Fruit fly (Drosophila melanogaster) whole organism, embryonic: ENCODE measurements around the gene MESR6.

Experiments used
- Ada2b ChIP-seq: fragments of 200-800 bp; sonication (Bioruptor generic); IDR thresholded peaks from 2 replicates; pipeline ENCODE4 v1.3.6; 2022; ENCODE audit warnings: missing biosample characterization, missing genetic modification characterization
- Antp ChIP-seq: fragments of 200-800 bp; sonication (Bioruptor generic); optimal IDR thresholded peaks from 3 replicates; lab custom pipeline; 2016; ENCODE audit warnings: missing biosample characterization, missing genetic modification characterization
- Atf6 ChIP-seq: fragments of 200-800 bp; sonication (Bioruptor generic); IDR thresholded peaks from 2 replicates; pipeline ENCODE4 v1.3.6; 2022; ENCODE audit warnings: missing biosample characterization, missing genetic modification characterization
- Awh ChIP-seq: fragments of 200-800 bp; sonication (Bioruptor generic); IDR thresholded peaks from 2 replicates; pipeline ENCODE4, ENCODE4 v1.3.6; 2022; ENCODE audit warnings: missing biosample characterization, missing genetic modification characterization
- BtbVII ChIP-seq: fragments of 200-800 bp; sonication (Bioruptor generic); optimal IDR thresholded peaks from 3 replicates; lab custom pipeline; 2017; ENCODE audit warnings: missing biosample characterization, mild to moderate bottlenecking, missing genetic modification characterization
- CG11093 ChIP-seq: fragments of 200-800 bp; sonication (Bioruptor generic); IDR thresholded peaks from 3 replicates; pipeline ENCODE4 v1.3.6; 2022; ENCODE audit warnings: missing biosample characterization, missing genetic modification characterization
- CG12236 ChIP-seq: fragments of 200-800 bp; sonication (Bioruptor generic); optimal IDR thresholded peaks from 2 replicates; lab custom pipeline; 2016; ENCODE audit warnings: missing biosample characterization, missing genetic modification characterization
- CG12299 ChIP-seq: fragments of 200-800 bp; sonication (Bioruptor generic); optimal IDR thresholded peaks from 2 replicates; lab custom pipeline; 2018; ENCODE audit warnings: missing biosample characterization, mild to moderate bottlenecking, missing genetic modification characterization
- CG12391 ChIP-seq: fragments of 200-800 bp; sonication (Bioruptor generic); optimal IDR thresholded peaks from 3 replicates; lab custom pipeline; 2018; ENCODE audit warnings: missing biosample characterization, mild to moderate bottlenecking, missing genetic modification characterization, moderate library complexity
- CG12659 ChIP-seq: fragments of 200-800 bp; sonication (Bioruptor generic); optimal IDR thresholded peaks from 3 replicates; lab custom pipeline; 2017; ENCODE audit warnings: mild to moderate bottlenecking, missing biosample characterization, missing genetic modification reagents, missing genetic modification characterization
- CG12942 ChIP-seq: fragments of 200-800 bp; sonication (Bioruptor generic); optimal IDR thresholded peaks from 3 replicates; lab custom pipeline; 2016; ENCODE audit warnings: missing biosample characterization, missing genetic modification characterization
- CG14014 ChIP-seq: fragments of 200-800 bp; sonication (Bioruptor generic); IDR thresholded peaks from 2 replicates; pipeline ENCODE4 v1.3.6; 2022; ENCODE audit warnings: missing biosample characterization, missing genetic modification characterization
- CG17912 ChIP-seq: fragments of 200-800 bp; sonication (Bioruptor generic); optimal IDR thresholded peaks from 2 replicates; lab custom pipeline; 2018; ENCODE audit warnings: missing biosample characterization, mild to moderate bottlenecking, missing genetic modification characterization
- CG2889 ChIP-seq: fragments of 200-800 bp; sonication (Bioruptor generic); IDR thresholded peaks from 3 replicates; pipeline ENCODE4 v1.3.6; 2022; ENCODE audit warnings: missing biosample characterization, missing genetic modification characterization
- CG4617 ChIP-seq: fragments of 200-800 bp; sonication (Bioruptor generic); optimal IDR thresholded peaks from 3 replicates; lab custom pipeline; 2016; ENCODE audit warnings: missing biosample characterization, missing genetic modification characterization, borderline replicate concordance
- CG6854 ChIP-seq: fragments of 200-800 bp; sonication (Bioruptor generic); optimal IDR thresholded peaks from 3 replicates; lab custom pipeline; 2017; ENCODE audit warnings: missing biosample characterization, mild to moderate bottlenecking, missing genetic modification characterization
- CG9727 ChIP-seq: fragments of 200-800 bp; sonication (Bioruptor generic); optimal IDR thresholded peaks from 3 replicates; lab custom pipeline; 2017; ENCODE audit warnings: missing biosample characterization, mild to moderate bottlenecking, missing genetic modification characterization
- CG9932 ChIP-seq: fragments of 200-800 bp; sonication (Bioruptor generic); IDR thresholded peaks from 2 replicates; pipeline ENCODE4 v1.3.6; 2022; ENCODE audit warnings: missing biosample characterization, missing genetic modification characterization
- Dp ChIP-seq: fragments of 200-800 bp; sonication (Bioruptor generic); optimal IDR thresholded peaks from 2 replicates; lab custom pipeline; 2018; ENCODE audit warnings: missing biosample characterization, mild to moderate bottlenecking, missing genetic modification characterization, moderate library complexity
- H15 ChIP-seq: fragments of 200-800 bp; sonication (Bioruptor generic); IDR thresholded peaks from 3 replicates; pipeline ENCODE4 v1.3.6; 2022; ENCODE audit warnings: missing biosample characterization, missing genetic modification characterization
- HLHmδ ChIP-seq: fragments of 200-800 bp; sonication (Bioruptor generic); optimal IDR thresholded peaks from 2 replicates; lab custom pipeline; 2018; ENCODE audit warnings: missing biosample characterization, mild to moderate bottlenecking, missing genetic modification characterization, moderate library complexity
- HmgZ ChIP-seq: fragments of 200-800 bp; sonication (Bioruptor generic); optimal IDR thresholded peaks from 2 replicates; lab custom pipeline; 2018; ENCODE audit warnings: missing biosample characterization, mild to moderate bottlenecking, missing genetic modification characterization
- Hr51 ChIP-seq, 2 experiments: fragments of 200-800 bp; sonication (Bioruptor generic); optimal IDR thresholded peaks; 2 replicates in 1 of 2; 3 replicates in 1 of 2; lab custom pipeline; 2016 to 2018; ENCODE audit warnings: missing biosample characterization in 2 of 2, missing genetic modification characterization in 2 of 2, mild to moderate bottlenecking in 1 of 2, moderate library complexity in 1 of 2
- Jarid2 ChIP-seq: fragments of 200-800 bp; sonication (Bioruptor generic); optimal IDR thresholded peaks from 3 replicates; lab custom pipeline; 2017; ENCODE audit warnings: mild to moderate bottlenecking, missing biosample characterization, missing genetic modification reagents, missing genetic modification characterization
- MBD-R2 ChIP-seq: fragments of 200-800 bp; sonication (Bioruptor generic); IDR thresholded peaks from 2 replicates; pipeline ENCODE4 v1.3.6; 2022; ENCODE audit warnings: missing biosample characterization, missing genetic modification characterization
- MESR4 ChIP-seq: fragments of 200-800 bp; sonication (Bioruptor generic); optimal IDR thresholded peaks from 2 replicates; lab custom pipeline; 2018; ENCODE audit warnings: missing biosample characterization, mild to moderate bottlenecking, missing genetic modification characterization, moderate library complexity
- Max ChIP-seq: fragments of 200-800 bp; sonication (Bioruptor generic); optimal IDR thresholded peaks from 2 replicates; lab custom pipeline; 2016; ENCODE audit warnings: missing biosample characterization, mild to moderate bottlenecking, missing genetic modification characterization
- Med ChIP-seq: fragments of 200-800 bp; sonication (Bioruptor generic); peaks from one replicate; lab custom pipeline; 2016; ENCODE audit warnings: missing biosample characterization, missing genetic modification characterization, mild to moderate bottlenecking, inconsistent platforms, moderate library complexity
- Mrtf ChIP-seq: fragments of 200-800 bp; sonication (Bioruptor generic); IDR thresholded peaks from 3 replicates; pipeline ENCODE4 v1.3.6; 2022; ENCODE audit warnings: missing biosample characterization, missing genetic modification characterization
- Sox102F ChIP-seq: fragments of 200-800 bp; sonication (Bioruptor generic); optimal IDR thresholded peaks from 2 replicates; lab custom pipeline; 2018; ENCODE audit warnings: missing biosample characterization, mild to moderate bottlenecking, missing genetic modification characterization, moderate library complexity
- Spps ChIP-seq: fragments of 200-800 bp; sonication (Bioruptor generic); optimal IDR thresholded peaks from 2 replicates; lab custom pipeline; 2018; ENCODE audit warnings: missing biosample characterization, mild to moderate bottlenecking, missing genetic modification characterization
- ac ChIP-seq: fragments of 200-800 bp; sonication (Bioruptor generic); optimal IDR thresholded peaks from 3 replicates; lab custom pipeline; 2017; ENCODE audit warnings: missing biosample characterization, mild to moderate bottlenecking, missing genetic modification characterization
- ase ChIP-seq: fragments of 200-800 bp; sonication (Bioruptor generic); IDR thresholded peaks from 3 replicates; pipeline ENCODE4 v1.3.6; 2022; ENCODE audit warnings: missing biosample characterization, missing genetic modification characterization
- az2 ChIP-seq: fragments of 200-800 bp; sonication (Bioruptor generic); optimal IDR thresholded peaks from 3 replicates; lab custom pipeline; 2016; ENCODE audit warnings: missing biosample characterization, missing genetic modification characterization
- bab2 ChIP-seq: fragments of 200-800 bp; sonication (Bioruptor generic); optimal IDR thresholded peaks from 2 replicates; lab custom pipeline; 2016; ENCODE audit warnings: missing biosample characterization, missing genetic modification characterization
- bcd ChIP-seq: fragments of 200-800 bp; sonication (Bioruptor generic); optimal IDR thresholded peaks from 2 replicates; lab custom pipeline; 2017; ENCODE audit warnings: missing biosample characterization, mild to moderate bottlenecking, missing genetic modification characterization
- cad ChIP-seq: fragments of >200 bp; optimal IDR thresholded peaks from 2 replicates; lab custom pipeline; 2017; ENCODE audit warnings: missing biosample characterization, missing genetic modification characterization
- crol ChIP-seq: fragments of 200-800 bp; sonication (Bioruptor generic); IDR thresholded peaks from 2 replicates; pipeline ENCODE4 v1.3.6; 2022; ENCODE audit warnings: missing biosample characterization, missing genetic modification characterization
- danr ChIP-seq: fragments of 200-800 bp; sonication (Bioruptor generic); IDR thresholded peaks from 2 replicates; pipeline ENCODE4 v1.3.6; 2022; ENCODE audit warnings: missing biosample characterization, missing genetic modification characterization
- grau ChIP-seq: fragments of 200-800 bp; optimal IDR thresholded peaks from 3 replicates; lab custom pipeline; 2019; ENCODE audit warnings: missing biosample characterization, mild to moderate bottlenecking, missing genetic modification characterization, moderate library complexity
- gsb ChIP-seq: fragments of 200-800 bp; sonication (Bioruptor generic); IDR thresholded peaks from 2 replicates; pipeline ENCODE4 v1.3.6; 2022; ENCODE audit warnings: missing biosample characterization, missing genetic modification characterization
- jumu ChIP-seq: fragments of 200-800 bp; sonication (Bioruptor generic); optimal IDR thresholded peaks from 3 replicates; lab custom pipeline; 2016; ENCODE audit warnings: missing biosample characterization, missing genetic modification characterization
- kay ChIP-seq: fragments of 200-800 bp; sonication (Bioruptor generic); optimal IDR thresholded peaks from 2 replicates; lab custom pipeline; 2016; ENCODE audit warnings: missing biosample characterization, missing genetic modification characterization
- nerfin-2 ChIP-seq: fragments of 200-800 bp; sonication (Bioruptor generic); IDR thresholded peaks from 2 replicates; pipeline ENCODE4 v1.3.6; 2022; ENCODE audit warnings: missing biosample characterization, missing genetic modification characterization; ENCODE audit not compliant: partially characterized antibody
- nom ChIP-seq: fragments of 200-800 bp; sonication (Bioruptor generic); optimal IDR thresholded peaks from 2 replicates; lab custom pipeline; 2017; ENCODE audit warnings: missing biosample characterization, missing genetic modification characterization, mild to moderate bottlenecking, moderate library complexity, missing genetic modification reagents
- pzg ChIP-seq: fragments of 200-800 bp; sonication (Bioruptor generic); optimal IDR thresholded peaks from 3 replicates; lab custom pipeline; 2018; ENCODE audit warnings: missing biosample characterization, mild to moderate bottlenecking, missing genetic modification characterization, moderate library complexity
- run ChIP-seq: fragments of 200-800 bp; sonication (Bioruptor generic); optimal IDR thresholded peaks from 3 replicates; lab custom pipeline; 2018; ENCODE audit warnings: missing biosample characterization, mild to moderate bottlenecking, missing genetic modification characterization
- trem ChIP-seq: fragments of 200-800 bp; optimal IDR thresholded peaks from 3 replicates; lab custom pipeline; 2019; ENCODE audit warnings: missing biosample characterization, mild to moderate bottlenecking, missing genetic modification characterization, moderate library complexity
- trh ChIP-seq: fragments of 200-800 bp; sonication (Bioruptor generic); optimal IDR thresholded peaks from 2 replicates; lab custom pipeline; 2016; ENCODE audit warnings: missing biosample characterization, missing genetic modification characterization

Gene MESR6

dm6 chr3L:19096032-19096431 lies 3.6 kb downstream of the MESR6 start, which contains the start of gene CNPYb (continued):
- TF ChIP-seq MESR4 (GFP tag; lab: Kevin White, UChicago), result peak; percentile 61
- TF ChIP-seq cad, result no peak
- TF ChIP-seq CG12659, result peak; percentile 17
- TF ChIP-seq MBD-R2 (GFP tag; lab: Robert Waterston, UW), result peak; percentile 84
- TF ChIP-seq Dp, result peak; percentile 20
- no peak for TF ChIP-seq jumu (GFP tag; lab: Kevin White, UChicago)
- peak; percentile 22 for TF ChIP-seq CG4617 (GFP tag; lab: Kevin White, UChicago)
- TF ChIP-seq Med, result peak; percentile 32
- TF ChIP-seq az2 (GFP tag; lab: Kevin White, UChicago), result no peak
- no peak for TF ChIP-seq Jarid2 (GFP tag; lab: Kevin White, UChicago)
- TF ChIP-seq pzg (GFP tag; lab: Kevin White, UChicago), result peak; percentile 22
- TF ChIP-seq ase (GFP tag; lab: Robert Waterston, UW), result no peak
- no peak for TF ChIP-seq Max (GFP tag; lab: Kevin White, UChicago)
- no peak for TF ChIP-seq CG6854 (GFP tag; lab: Kevin White, UChicago)
- no peak for TF ChIP-seq Antp (GFP tag; lab: Kevin White, UChicago)
- no peak for TF ChIP-seq CG11093 (GFP tag; lab: Robert Waterston, UW)
- no peak for TF ChIP-seq trem (tag; lab: Kevin White, UChicago)
- peak; percentile 11 for TF ChIP-seq HmgZ
- no peak for TF ChIP-seq HLHmδ
- TF ChIP-seq ac (GFP tag; lab: Kevin White, UChicago), result no peak
- no peak for TF ChIP-seq CG9932
- no peak for TF ChIP-seq CG12391 (tag; lab: Kevin White, UChicago)
- TF ChIP-seq nom, result no peak

- TF ChIP-seq crol, result peak; percentile 64
- TF ChIP-seq Ada2b (GFP tag; lab: Robert Waterston, UW), result no peak
- peak; percentile 50 for TF ChIP-seq Med
Measured at dm6 chr3L:19097102-19097501, 4.6 kb downstream of the MESR6 start.

- peak in 1 of 2 experiments; percentile 71 for TF ChIP-seq Hr51 (GFP tag; optimal IDR thresholded peaks at IDR 0.05; lab: Kevin White, UChicago)
- TF ChIP-seq Mrtf (GFP tag; lab: Robert Waterston, UW), result 0 out of 3 replicates have a peak, but pooled peaks have one; percentile 30
- TF ChIP-seq run (tag; lab: Kevin White, UChicago), result no peak
- no peak for TF ChIP-seq gsb (GFP tag; lab: Robert Waterston, UW)
- TF ChIP-seq BtbVII (GFP tag; lab: Kevin White, UChicago), result no peak
- TF ChIP-seq CG12299 (tag; lab: Kevin White, UChicago), result peak; percentile 47
- TF ChIP-seq grau (tag; lab: Kevin White, UChicago), result peak; percentile 78
- TF ChIP-seq bcd (GFP tag; lab: Kevin White, UChicago), result peak; percentile 58
- no peak for TF ChIP-seq nerfin-2 (GFP tag; lab: Robert Waterston, UW)
- TF ChIP-seq trh (GFP tag; lab: Kevin White, UChicago), result peak; percentile 27
- no peak for TF ChIP-seq danr (GFP tag; lab: Robert Waterston, UW)
- TF ChIP-seq Sox102F (GFP tag; lab: Kevin White, UChicago), result peak; percentile 73
- peak; percentile 54; the same call in 1 of the 3 replicates for TF ChIP-seq H15 (GFP tag; lab: Robert Waterston, UW)
- peak; percentile 21 for TF ChIP-seq Spps (tag; lab: Kevin White, UChicago)
- TF ChIP-seq Atf6 (GFP tag; lab: Robert Waterston, UW), result peak; percentile 80
- no peak for TF ChIP-seq CG12236 (GFP tag; lab: Kevin White, UChicago)
- TF ChIP-seq CG9727 (GFP tag; lab: Kevin White, UChicago), result peak; percentile 62
- TF ChIP-seq bab2 (GFP tag; lab: Kevin White, UChicago), result peak; percentile 48
- peak; percentile 68 for TF ChIP-seq CG9932
- no peak for TF ChIP-seq CG17912 (GFP tag; lab: Kevin White, UChicago)
- peak; percentile 64; the same call in 1 of the 2 replicates for TF ChIP-seq Awh (GFP tag; lab: Robert Waterston, UW)
- TF ChIP-seq kay (GFP tag; lab: Kevin White, UChicago), result no peak
- TF ChIP-seq CG12942 (GFP tag; lab: Kevin White, UChicago), result peak; percentile 74
- 0 out of 3 replicates have a peak, but pooled peaks have one; percentile 49 for TF ChIP-seq CG2889 (GFP tag; lab: Robert Waterston, UW)
- peak; percentile 35; the same call in 1 of the 2 replicates for TF ChIP-seq Ada2b (GFP tag; lab: Robert Waterston, UW)
- peak; percentile 57; the same call in 1 of the 2 replicates for TF ChIP-seq CG14014
Measured at dm6 chr3L:19097665-19098082, 5.2 kb downstream of the MESR6 start, which contains the start of the genes Naxd and CG14079. Naxd (minus strand) TSS chr3L:19097709. CG14079 (plus strand) TSS chr3L:19097999.
